Fruit fly (Drosophila melanogaster): ENCODE results near the gene Cchl.

DNA sequence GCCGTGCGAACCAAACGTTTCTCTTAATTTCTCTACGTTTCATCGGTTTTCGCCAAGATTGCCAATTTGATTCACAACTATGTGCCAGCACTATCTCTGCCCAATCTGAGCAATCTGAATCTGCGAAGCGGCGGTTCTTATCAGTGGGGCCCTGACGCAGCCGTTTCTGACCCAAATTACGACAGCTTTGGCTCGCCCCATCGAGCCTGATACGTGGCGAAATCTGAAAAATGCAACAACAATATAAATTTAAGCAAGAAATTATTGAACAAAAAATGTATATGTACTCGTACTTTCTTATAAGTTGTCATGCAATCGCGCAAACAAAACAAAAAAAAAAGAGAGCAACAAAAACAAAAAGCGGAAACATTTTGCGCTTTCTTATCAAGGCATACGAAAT, 50.3 kb downstream of the Cchl start:
- TF ChIP-seq psq (optimal IDR thresholded peaks at IDR 0.05), result no peak
- no peak for TF ChIP-seq Dll (optimal IDR thresholded peaks at IDR 0.05)

Data from whole organism.